Fruit fly (Drosophila melanogaster) whole organism, embryonic: ENCODE measurements around the gene CG31076.

ENCODE experiments used
- Aef1 ChIP-seq: fragments of 200-800 bp; sonication (Bioruptor generic); IDR thresholded peaks from 3 replicates; pipeline ENCODE4 v1.3.6; 2022; ENCODE audit warnings: missing biosample characterization, missing genetic modification characterization
- BtbVII ChIP-seq: fragments of 200-800 bp; sonication (Bioruptor generic); optimal IDR thresholded peaks from 3 replicates; lab custom pipeline; 2017; ENCODE audit warnings: missing biosample characterization, mild to moderate bottlenecking, missing genetic modification characterization
- CG10267 ChIP-seq: fragments of 200-800 bp; sonication (Bioruptor generic); optimal IDR thresholded peaks from 2 replicates; lab custom pipeline; 2018; ENCODE audit warnings: missing biosample characterization, mild to moderate bottlenecking, missing genetic modification characterization, moderate library complexity
- CG10979 ChIP-seq: fragments of 200-800 bp; sonication (Bioruptor generic); optimal IDR thresholded peaks from 2 replicates; lab custom pipeline; 2018; ENCODE audit warnings: missing biosample characterization, mild to moderate bottlenecking, missing genetic modification characterization, moderate library complexity
- CG11247 ChIP-seq: fragments of 200-800 bp; sonication (Bioruptor generic); IDR thresholded peaks from 2 replicates; pipeline ENCODE4 v1.3.6; 2022; ENCODE audit warnings: missing biosample characterization, missing genetic modification characterization
- CG12219 ChIP-seq: fragments of 200-800 bp; sonication (Bioruptor generic); optimal IDR thresholded peaks from 3 replicates; lab custom pipeline; 2018; ENCODE audit warnings: missing biosample characterization, mild to moderate bottlenecking, missing genetic modification characterization
- CG12744 ChIP-seq: fragments of 200-800 bp; sonication (Bioruptor generic); optimal IDR thresholded peaks from 2 replicates; lab custom pipeline; 2016; ENCODE audit warnings: missing biosample characterization, missing genetic modification characterization
- CG14860 ChIP-seq: fragments of 200-800 bp; sonication (Bioruptor generic); IDR thresholded peaks from 3 replicates; pipeline ENCODE4 v1.3.6; 2022; ENCODE audit warnings: missing biosample characterization, missing genetic modification characterization; ENCODE audit not compliant: partially characterized antibody
- CG15011 ChIP-seq: fragments of 200-800 bp; sonication (Bioruptor generic); optimal IDR thresholded peaks from 3 replicates; lab custom pipeline; 2018; ENCODE audit warnings: missing biosample characterization, mild to moderate bottlenecking, missing genetic modification characterization
- CG1529 ChIP-seq: fragments of 200-800 bp; sonication (Bioruptor generic); optimal IDR thresholded peaks from 3 replicates; lab custom pipeline; 2018; ENCODE audit warnings: missing biosample characterization, missing genetic modification characterization
- CG17568 ChIP-seq: fragments of 200-800 bp; sonication (Bioruptor generic); optimal IDR thresholded peaks from 2 replicates; lab custom pipeline; 2018; ENCODE audit warnings: missing biosample characterization, mild to moderate bottlenecking, missing genetic modification characterization, moderate library complexity
- CG17912 ChIP-seq: fragments of 200-800 bp; sonication (Bioruptor generic); optimal IDR thresholded peaks from 2 replicates; lab custom pipeline; 2018; ENCODE audit warnings: missing biosample characterization, mild to moderate bottlenecking, missing genetic modification characterization
- CG2889 ChIP-seq: fragments of 200-800 bp; sonication (Bioruptor generic); IDR thresholded peaks from 3 replicates; pipeline ENCODE4 v1.3.6; 2022; ENCODE audit warnings: missing biosample characterization, missing genetic modification characterization
- CG31224 ChIP-seq: fragments of 200-800 bp; sonication (Bioruptor generic); IDR thresholded peaks from 2 replicates; pipeline ENCODE4 v1.3.6; 2022; ENCODE audit warnings: missing biosample characterization, missing genetic modification characterization
- CG31365 ChIP-seq: fragments of 200-800 bp; sonication (Bioruptor generic); optimal IDR thresholded peaks from 2 replicates; lab custom pipeline; 2018; ENCODE audit warnings: missing biosample characterization, mild to moderate bottlenecking, missing genetic modification characterization
- CG34224 ChIP-seq: fragments of 200-800 bp; sonication (Bioruptor generic); IDR thresholded peaks from 3 replicates; pipeline ENCODE4 v1.3.6; 2022; ENCODE audit warnings: missing biosample characterization, missing genetic modification characterization; ENCODE audit not compliant: partially characterized antibody
- CG3838 ChIP-seq: fragments of 200-800 bp; sonication (Bioruptor generic); optimal IDR thresholded peaks from 3 replicates; lab custom pipeline; 2016; ENCODE audit warnings: missing biosample characterization, missing genetic modification characterization
- CG4282 ChIP-seq: fragments of 200-800 bp; sonication (Bioruptor generic); optimal IDR thresholded peaks from 2 replicates; lab custom pipeline; 2016; ENCODE audit warnings: missing biosample characterization, missing genetic modification characterization
- CG43689 ChIP-seq: fragments of 200-800 bp; sonication (Bioruptor generic); IDR thresholded peaks from 2 replicates; pipeline ENCODE4 v1.3.6; 2022; ENCODE audit warnings: missing biosample characterization, missing genetic modification characterization
- CG4730 ChIP-seq: fragments of 200-800 bp; sonication (Bioruptor generic); IDR thresholded peaks from 2 replicates; pipeline ENCODE4 v1.3.6; 2022; ENCODE audit warnings: missing biosample characterization, missing genetic modification characterization
- CG5180 ChIP-seq: fragments of 200-800 bp; sonication (Bioruptor generic); optimal IDR thresholded peaks from 3 replicates; lab custom pipeline; 2017; ENCODE audit warnings: missing biosample characterization, missing genetic modification characterization, mild to moderate bottlenecking, moderate library complexity, missing genetic modification reagents
- CG6683 ChIP-seq: fragments of 200-800 bp; sonication (Bioruptor generic); optimal IDR thresholded peaks from 2 replicates; lab custom pipeline; 2017; ENCODE audit warnings: missing biosample characterization, mild to moderate bottlenecking, missing genetic modification characterization, missing genetic modification reagents
- CG8281 ChIP-seq: fragments of 200-800 bp; sonication (Bioruptor generic); optimal IDR thresholded peaks from 2 replicates; lab custom pipeline; 2018; ENCODE audit warnings: missing biosample characterization, mild to moderate bottlenecking, missing genetic modification characterization, moderate library complexity
- Dip3 ChIP-seq: fragments of 200-800 bp; sonication (Bioruptor generic); optimal IDR thresholded peaks from 3 replicates; lab custom pipeline; 2016; ENCODE audit warnings: missing biosample characterization, missing genetic modification characterization
- Dp ChIP-seq: fragments of 200-800 bp; sonication (Bioruptor generic); optimal IDR thresholded peaks from 2 replicates; lab custom pipeline; 2018; ENCODE audit warnings: missing biosample characterization, mild to moderate bottlenecking, missing genetic modification characterization, moderate library complexity
- HLH4C ChIP-seq: fragments of 200-800 bp; sonication (Bioruptor generic); IDR thresholded peaks from 3 replicates; pipeline ENCODE4 v1.3.6; 2022; ENCODE audit warnings: missing biosample characterization, missing genetic modification characterization; ENCODE audit not compliant: partially characterized antibody
- MBD-R2 ChIP-seq: fragments of 200-800 bp; sonication (Bioruptor generic); IDR thresholded peaks from 2 replicates; pipeline ENCODE4 v1.3.6; 2022; ENCODE audit warnings: missing biosample characterization, missing genetic modification characterization
- NC2β ChIP-seq: fragments of 200-800 bp; sonication (Bioruptor generic); optimal IDR thresholded peaks from 2 replicates; lab custom pipeline; 2016; ENCODE audit warnings: missing biosample characterization, missing genetic modification characterization
- NfI ChIP-seq: fragments of 200-800 bp; sonication (Bioruptor generic); optimal IDR thresholded peaks from 3 replicates; lab custom pipeline; 2018; ENCODE audit warnings: missing biosample characterization, mild to moderate bottlenecking, missing genetic modification characterization, moderate library complexity
- PHDP ChIP-seq: fragments of 200-800 bp; sonication (Bioruptor generic); optimal IDR thresholded peaks from 3 replicates; lab custom pipeline; 2018; ENCODE audit warnings: missing biosample characterization, mild to moderate bottlenecking, missing genetic modification characterization, moderate library complexity
- Pdp1 ChIP-seq, 2 experiments: fragments of 200-800 bp; sonication (Bioruptor generic); optimal IDR thresholded peaks; 3 replicates each; lab custom pipeline; 2016; ENCODE audit warnings: missing biosample characterization in 2 of 2, missing genetic modification characterization in 2 of 2, mild to moderate bottlenecking in 1 of 2, moderate library complexity in 1 of 2
- Stat92E ChIP-seq, 3 experiments: fragments of >200 bp in 2 of 3; fragments of 200-800 bp in 1 of 3; sonication (Bioruptor generic) in 1 of 3; optimal IDR thresholded peaks; 2 replicates each; lab custom pipeline; 2017 to 2019; ENCODE audit warnings: missing biosample characterization in 3 of 3, missing genetic modification characterization in 3 of 3, mild to moderate bottlenecking in 1 of 3, moderate library complexity in 1 of 3
- Trl ChIP-seq, 3 experiments: fragments of >200 bp in 2 of 3; fragments of 200-800 bp in 1 of 3; sonication (Bioruptor generic) in 1 of 3; optimal IDR thresholded peaks; 2 replicates in 1 of 3; 3 replicates in 2 of 3; lab custom pipeline; 2016 to 2017; ENCODE audit warnings: missing biosample characterization in 1 of 3, missing genetic modification characterization in 1 of 3
- ab ChIP-seq: fragments of 200-800 bp; sonication (Bioruptor generic); optimal IDR thresholded peaks from 2 replicates; lab custom pipeline; 2016; ENCODE audit warnings: missing biosample characterization, missing genetic modification characterization
- abd-A ChIP-seq: fragments of 200-800 bp; sonication (Bioruptor generic); optimal IDR thresholded peaks from 3 replicates; lab custom pipeline; 2019; ENCODE audit warnings: missing biosample characterization, mild to moderate bottlenecking, missing genetic modification characterization, moderate library complexity
- ara ChIP-seq: fragments of 200-800 bp; sonication (Bioruptor generic); IDR thresholded peaks from 2 replicates; pipeline ENCODE4 v1.3.6; 2022; ENCODE audit warnings: missing biosample characterization, missing genetic modification characterization
- br ChIP-seq: fragments of >200 bp; optimal IDR thresholded peaks from 2 replicates; lab custom pipeline; 2017
- bsh ChIP-seq, 2 experiments: fragments of 200-800 bp; sonication (Bioruptor generic); optimal IDR thresholded peaks; 2 replicates each; lab custom pipeline; 2017 to 2018; ENCODE audit warnings: mild to moderate bottlenecking in 2 of 2, missing biosample characterization in 2 of 2, missing genetic modification characterization in 2 of 2, moderate library complexity in 1 of 2
- chn ChIP-seq: fragments of 200-800 bp; sonication (Bioruptor generic); optimal IDR thresholded peaks from 2 replicates; lab custom pipeline; 2016; ENCODE audit warnings: missing biosample characterization, missing genetic modification characterization
- crc ChIP-seq: fragments of 200-800 bp; sonication (Bioruptor generic); optimal IDR thresholded peaks from 2 replicates; lab custom pipeline; 2016; ENCODE audit warnings: missing biosample characterization, missing genetic modification characterization
- dm ChIP-seq: fragments of 200-800 bp; sonication (Bioruptor generic); optimal IDR thresholded peaks from 3 replicates; lab custom pipeline; 2016; ENCODE audit warnings: missing biosample characterization, missing genetic modification characterization
- esg ChIP-seq: fragments of 200-800 bp; sonication (Bioruptor generic); conservative IDR thresholded peaks from 2 replicates; pipeline ENCODE4 v1.3.6; 2022; ENCODE audit warnings: missing biosample characterization, missing genetic modification characterization
- hbn ChIP-seq: fragments of 200-800 bp; sonication (Bioruptor generic); IDR thresholded peaks from 2 replicates; pipeline ENCODE4 v1.3.6; 2022; ENCODE audit warnings: missing biosample characterization, missing genetic modification characterization; ENCODE audit not compliant: partially characterized antibody
- kni ChIP-seq: fragments of 200-800 bp; sonication (Bioruptor generic); optimal IDR thresholded peaks from 3 replicates; lab custom pipeline; 2017; ENCODE audit warnings: mild to moderate bottlenecking, missing biosample characterization, missing genetic modification reagents, missing genetic modification characterization
- knrl ChIP-seq: fragments of 200-800 bp; sonication (Bioruptor generic); IDR thresholded peaks from 3 replicates; pipeline ENCODE4 v1.3.6; 2022; ENCODE audit warnings: missing biosample characterization, missing genetic modification characterization; ENCODE audit not compliant: partially characterized antibody
- lbe ChIP-seq: fragments of 200-800 bp; sonication (Bioruptor generic); optimal IDR thresholded peaks from 2 replicates; lab custom pipeline; 2016; ENCODE audit warnings: missing biosample characterization, mild to moderate bottlenecking, missing genetic modification characterization
- maf-S ChIP-seq: fragments of 200-800 bp; sonication (Bioruptor generic); optimal IDR thresholded peaks from 2 replicates; lab custom pipeline; 2016; ENCODE audit warnings: missing biosample characterization, missing genetic modification characterization
- rib ChIP-seq: fragments of 200-800 bp; sonication (Bioruptor generic); IDR thresholded peaks from 2 replicates; pipeline ENCODE4 v1.3.6; 2022; ENCODE audit warnings: missing biosample characterization, missing genetic modification characterization
- schlank ChIP-seq: fragments of 200-800 bp; sonication (Bioruptor generic); optimal IDR thresholded peaks from 2 replicates; lab custom pipeline; 2018; ENCODE audit warnings: missing biosample characterization, mild to moderate bottlenecking, missing genetic modification characterization
- tin ChIP-seq: fragments of 200-800 bp; sonication (Bioruptor generic); optimal IDR thresholded peaks from 3 replicates; lab custom pipeline; 2016; ENCODE audit warnings: missing biosample characterization, missing genetic modification characterization

The CG31076 gene

DNA sequence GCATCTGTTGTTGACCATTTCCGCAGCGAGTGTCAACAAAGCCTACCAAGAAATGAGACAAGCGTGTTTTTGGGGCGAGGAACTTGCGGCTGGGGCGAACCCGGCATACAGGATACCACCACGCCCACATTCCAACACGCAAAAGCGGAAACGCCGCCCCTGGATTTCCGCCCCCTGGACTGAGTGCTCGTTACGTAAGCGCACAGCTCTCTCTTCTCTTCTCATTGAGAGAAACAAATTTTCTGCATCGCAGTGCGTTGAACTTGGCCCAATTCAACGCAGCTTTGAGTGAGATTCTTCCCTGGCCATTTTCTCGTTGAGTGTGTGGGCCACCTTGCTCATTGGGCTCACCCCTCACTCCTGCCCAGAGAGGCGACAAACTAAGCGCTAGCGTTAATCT, 29.2 kb downstream of the CG31076 start (continued):
- TF ChIP-seq CG15011 (GFP tag; lab: Kevin White, UChicago) (no peak), HLH4C (GFP tag; lab: Robert Waterston, UW) (no peak), lbe (GFP tag; lab: Kevin White, UChicago) (no peak), abd-A (tag; lab: Kevin White, UChicago) (peak; percentile 66), br (lab: Kevin White, UChicago) (no peak), Dip3 (GFP tag; lab: Kevin White, UChicago) (no peak), CG1529 (no peak), CG34224 (GFP tag; lab: Robert Waterston, UW) (no peak), Stat92E (GFP tag; optimal IDR thresholded peaks at IDR 0.05; lab: Kevin White, UChicago) (no peak), BtbVII (no peak), CG4282 (no peak), NfI (GFP tag; lab: Kevin White, UChicago) (no peak), maf-S (GFP tag; lab: Kevin White, UChicago) (no peak), Aef1 (no peak), CG8281 (no peak), ab (GFP tag; lab: Kevin White, UChicago) (no peak), CG14860 (GFP tag; lab: Robert Waterston, UW) (no peak), ara (GFP tag; lab: Robert Waterston, UW) (no peak), rib (GFP tag; lab: Robert Waterston, UW) (no peak), CG17568 (GFP tag; lab: Kevin White, UChicago) (no peak), crc (GFP tag; lab: Kevin White, UChicago) (no peak), CG12219 (GFP tag; lab: Kevin White, UChicago) (no peak), hbn (GFP tag; lab: Robert Waterston, UW) (no peak), CG43689 (GFP tag; lab: Robert Waterston, UW) (no peak), esg (GFP tag; lab: Robert Waterston, UW) (no peak), MBD-R2 (GFP tag; lab: Robert Waterston, UW) (0 out of 2 replicates have a peak, but pooled peaks have one; percentile 10), CG5180 (no peak), Dp (GFP tag; lab: Kevin White, UChicago) (no peak)
- TF ChIP-seq, all 482 proteins: peak for 43

DNA sequence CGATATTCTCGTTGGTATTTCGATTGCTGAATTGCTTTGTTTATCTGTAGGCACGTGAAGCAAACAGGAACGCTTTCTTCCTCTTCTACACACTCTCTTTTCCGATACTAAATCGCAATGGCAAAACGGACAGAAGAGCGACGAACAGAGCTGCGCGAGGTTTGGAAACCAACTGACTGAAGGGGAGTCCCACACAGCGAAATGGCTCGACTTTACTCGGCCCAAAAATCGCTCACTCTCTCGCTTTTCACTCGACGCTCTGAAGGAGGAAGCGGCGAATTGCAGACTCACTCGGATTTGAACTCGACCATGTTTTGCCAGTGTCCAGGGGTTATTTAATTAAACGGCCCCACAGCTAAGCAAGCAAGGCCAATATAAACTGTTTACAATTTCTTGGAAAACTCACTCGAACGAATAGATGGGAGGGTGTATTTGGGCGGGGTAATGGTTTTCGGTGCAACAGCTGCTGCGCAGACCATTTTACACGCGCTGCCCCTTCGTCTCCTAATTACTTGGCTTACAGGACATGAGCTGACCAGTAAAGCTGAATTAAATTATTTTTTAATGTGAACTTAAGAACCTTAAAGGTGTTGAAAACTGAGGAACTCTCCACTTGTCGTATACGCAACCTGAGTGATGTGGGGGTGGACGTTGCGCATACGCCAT, 31.2 kb downstream of the CG31076 start, which contains the start of gene CG6330:
Gene CG6330, minus strand, starts transcription at position 178 of the 666 bp plus-strand sequence.
- no peak for TF ChIP-seq tin (GFP tag; lab: Kevin White, UChicago)
- TF ChIP-seq CG10267 (tag; lab: Kevin White, UChicago): no peak
- no peak for TF ChIP-seq CG17912 (GFP tag; lab: Kevin White, UChicago)
- no peak for TF ChIP-seq CG3838
- no peak for TF ChIP-seq CG12744 (GFP tag; lab: Kevin White, UChicago)
- TF ChIP-seq CG4730: no peak
- no peak for TF ChIP-seq CG10979
- peak in 1 of 2 experiments; percentile 28 for TF ChIP-seq Trl (optimal IDR thresholded peaks at IDR 0.05; lab: Kevin White, UChicago)
- no peak for TF ChIP-seq Trl (GFP tag; optimal IDR thresholded peaks at IDR 0.05; lab: Kevin White, UChicago)
- TF ChIP-seq CG31224 (GFP tag; lab: Robert Waterston, UW): no peak
- no peak for TF ChIP-seq bsh (GFP tag; optimal IDR thresholded peaks at IDR 0.05; lab: Kevin White, UChicago)
- TF ChIP-seq CG2889 (GFP tag; lab: Robert Waterston, UW): no peak
- no peak for TF ChIP-seq knrl
- TF ChIP-seq PHDP: no peak
- no peak for TF ChIP-seq schlank (tag; lab: Kevin White, UChicago)
- no peak for TF ChIP-seq chn (GFP tag; lab: Kevin White, UChicago)
- no peak for TF ChIP-seq CG11247 (GFP tag; lab: Robert Waterston, UW)
- TF ChIP-seq Pdp1 (GFP tag; optimal IDR thresholded peaks at IDR 0.05; lab: Kevin White, UChicago): no peak
- TF ChIP-seq kni (GFP tag; lab: Kevin White, UChicago): no peak
- TF ChIP-seq dm (GFP tag; lab: Kevin White, UChicago): no peak
- TF ChIP-seq NC2β (GFP tag; lab: Kevin White, UChicago): no peak
- TF ChIP-seq CG6683 (GFP tag; lab: Kevin White, UChicago): no peak
- no peak for TF ChIP-seq CG31365
